Fruit fly (Drosophila melanogaster) whole organism, embryonic: ENCODE measurements around the gene enc.

Experiments
- Aef1 ChIP-seq: fragments of 200-800 bp; sonication (Bioruptor generic); IDR thresholded peaks from 3 replicates; pipeline ENCODE4 v1.3.6; 2022; ENCODE audit warnings: missing biosample characterization, missing genetic modification characterization
- BEAF-32 ChIP-seq: fragments of 200-800 bp; sonication (Bioruptor generic); optimal IDR thresholded peaks from 3 replicates; lab custom pipeline; 2017; ENCODE audit warnings: missing biosample characterization, missing genetic modification characterization, mild to moderate bottlenecking, moderate library complexity, missing genetic modification reagents
- CG10366 ChIP-seq: fragments of 200-800 bp; sonication (Bioruptor generic); IDR thresholded peaks from 2 replicates; pipeline ENCODE4 v1.3.6; 2022; ENCODE audit warnings: missing biosample characterization, missing genetic modification characterization
- CG10431 ChIP-seq: fragments of 200-800 bp; sonication (Bioruptor generic); optimal IDR thresholded peaks from 3 replicates; lab custom pipeline; 2018; ENCODE audit warnings: missing biosample characterization, mild to moderate bottlenecking, missing genetic modification characterization
- CG10462 ChIP-seq: fragments of 200-800 bp; sonication (Bioruptor generic); optimal IDR thresholded peaks from 2 replicates; lab custom pipeline; 2016; ENCODE audit warnings: missing biosample characterization, missing genetic modification characterization
- CG10543 ChIP-seq: fragments of 200-800 bp; sonication (Bioruptor generic); optimal IDR thresholded peaks from 3 replicates; lab custom pipeline; 2017; ENCODE audit warnings: missing biosample characterization, mild to moderate bottlenecking, missing genetic modification characterization, moderate library complexity
- CG10959 ChIP-seq: fragments of 200-800 bp; sonication (Bioruptor generic); IDR thresholded peaks from 2 replicates; pipeline ENCODE4 v1.3.6; 2022; ENCODE audit warnings: missing biosample characterization, missing genetic modification characterization
- CG11398 ChIP-seq: fragments of 200-800 bp; sonication (Bioruptor generic); optimal IDR thresholded peaks from 2 replicates; lab custom pipeline; 2016; ENCODE audit warnings: missing biosample characterization, missing genetic modification characterization
- CG11723 ChIP-seq: fragments of 200-800 bp; sonication (Bioruptor generic); optimal IDR thresholded peaks from 2 replicates; lab custom pipeline; 2017; ENCODE audit warnings: missing biosample characterization, mild to moderate bottlenecking, missing genetic modification characterization
- CG12104 ChIP-seq: fragments of 200-800 bp; sonication (Bioruptor generic); optimal IDR thresholded peaks from 3 replicates; lab custom pipeline; 2016; ENCODE audit warnings: missing biosample characterization, missing genetic modification characterization
- CG12236 ChIP-seq: fragments of 200-800 bp; sonication (Bioruptor generic); optimal IDR thresholded peaks from 2 replicates; lab custom pipeline; 2016; ENCODE audit warnings: missing biosample characterization, missing genetic modification characterization
- CG12299 ChIP-seq: fragments of 200-800 bp; sonication (Bioruptor generic); optimal IDR thresholded peaks from 2 replicates; lab custom pipeline; 2018; ENCODE audit warnings: missing biosample characterization, mild to moderate bottlenecking, missing genetic modification characterization
- CG13424 ChIP-seq: fragments of 200-800 bp; sonication (Bioruptor generic); optimal IDR thresholded peaks from 2 replicates; lab custom pipeline; 2019; ENCODE audit warnings: missing biosample characterization, mild to moderate bottlenecking, missing genetic modification characterization, moderate library complexity
- CG14441 ChIP-seq: fragments of 200-800 bp; sonication (Bioruptor generic); IDR thresholded peaks from 2 replicates; pipeline ENCODE4 v1.3.6; 2022; ENCODE audit warnings: missing biosample characterization, missing genetic modification characterization
- CG14965 ChIP-seq: fragments of 200-800 bp; sonication (Bioruptor generic); optimal IDR thresholded peaks from 2 replicates; lab custom pipeline; 2016; ENCODE audit warnings: missing biosample characterization, missing genetic modification characterization, borderline replicate concordance
- CG15514 ChIP-seq: fragments of 200-800 bp; sonication (Bioruptor generic); optimal IDR thresholded peaks from 3 replicates; lab custom pipeline; 2017; ENCODE audit warnings: missing biosample characterization, missing genetic modification characterization, mild to moderate bottlenecking, moderate library complexity, missing genetic modification reagents
- CG2199 ChIP-seq: fragments of 200-800 bp; sonication (Bioruptor generic); IDR thresholded peaks from 3 replicates; pipeline ENCODE4 v1.3.6; 2022; ENCODE audit warnings: missing biosample characterization, missing genetic modification characterization
- CG2678 ChIP-seq: fragments of 200-800 bp; sonication (Bioruptor generic); optimal IDR thresholded peaks from 3 replicates; lab custom pipeline; 2019; ENCODE audit warnings: missing biosample characterization, mild to moderate bottlenecking, missing genetic modification characterization, moderate library complexity
- CG30403 ChIP-seq: fragments of 200-800 bp; sonication (Bioruptor generic); optimal IDR thresholded peaks from 3 replicates; lab custom pipeline; 2016; ENCODE audit warnings: missing biosample characterization, missing genetic modification characterization
- CG31224 ChIP-seq: fragments of 200-800 bp; sonication (Bioruptor generic); IDR thresholded peaks from 2 replicates; pipeline ENCODE4 v1.3.6; 2022; ENCODE audit warnings: missing biosample characterization, missing genetic modification characterization
- CG3163 ChIP-seq: fragments of 200-800 bp; sonication (Bioruptor generic); optimal IDR thresholded peaks from 3 replicates; lab custom pipeline; 2016; ENCODE audit warnings: missing biosample characterization, missing genetic modification characterization
- CG4424 ChIP-seq: fragments of 200-800 bp; sonication (Bioruptor generic); optimal IDR thresholded peaks from 3 replicates; lab custom pipeline; 2016; ENCODE audit warnings: missing biosample characterization, missing genetic modification characterization
- CG6683 ChIP-seq: fragments of 200-800 bp; sonication (Bioruptor generic); optimal IDR thresholded peaks from 2 replicates; lab custom pipeline; 2017; ENCODE audit warnings: missing biosample characterization, mild to moderate bottlenecking, missing genetic modification characterization, missing genetic modification reagents
- CG7271 ChIP-seq: fragments of 200-800 bp; sonication (Bioruptor generic); optimal IDR thresholded peaks from 2 replicates; lab custom pipeline; 2018; ENCODE audit warnings: missing biosample characterization, mild to moderate bottlenecking, missing genetic modification characterization, moderate library complexity
- CG8089 ChIP-seq: fragments of 200-800 bp; sonication (Bioruptor generic); optimal IDR thresholded peaks from 3 replicates; lab custom pipeline; 2016; ENCODE audit warnings: missing biosample characterization, missing genetic modification characterization
- CG9797 ChIP-seq: fragments of 200-800 bp; sonication (Bioruptor generic); optimal IDR thresholded peaks from 3 replicates; lab custom pipeline; 2018; ENCODE audit warnings: missing biosample characterization, mild to moderate bottlenecking, missing genetic modification characterization
- CG9932 ChIP-seq: fragments of 200-800 bp; sonication (Bioruptor generic); IDR thresholded peaks from 2 replicates; pipeline ENCODE4 v1.3.6; 2022; ENCODE audit warnings: missing biosample characterization, missing genetic modification characterization
- Gug ChIP-seq: fragments of 200-800 bp; sonication (Bioruptor generic); IDR thresholded peaks from 4 replicates; pipeline ENCODE4 v1.3.6; 2022; ENCODE audit warnings: missing biosample characterization, missing genetic modification characterization
- HLH4C ChIP-seq: fragments of 200-800 bp; sonication (Bioruptor generic); IDR thresholded peaks from 3 replicates; pipeline ENCODE4 v1.3.6; 2022; ENCODE audit warnings: missing biosample characterization, missing genetic modification characterization; ENCODE audit not compliant: partially characterized antibody
- Hmr ChIP-seq: fragments of 200-800 bp; sonication (Bioruptor generic); optimal IDR thresholded peaks from 3 replicates; lab custom pipeline; 2017; ENCODE audit warnings: mild to moderate bottlenecking, missing biosample characterization, missing genetic modification reagents, missing genetic modification characterization
- Hr3 ChIP-seq: fragments of 200-800 bp; sonication (Bioruptor generic); optimal IDR thresholded peaks from 3 replicates; lab custom pipeline; 2016; ENCODE audit warnings: missing biosample characterization, missing genetic modification characterization
- Hr78 ChIP-seq, 2 experiments: fragments of 200-800 bp in 1 of 2; fragments of >200 bp in 1 of 2; sonication (Bioruptor generic) in 1 of 2; optimal IDR thresholded peaks; 2 replicates each; lab custom pipeline; 2017 to 2019; ENCODE audit warnings: missing biosample characterization in 2 of 2, missing genetic modification characterization in 2 of 2, mild to moderate bottlenecking in 1 of 2, moderate library complexity in 1 of 2
- NC2α ChIP-seq: fragments of 200-800 bp; sonication (Bioruptor generic); optimal IDR thresholded peaks from 2 replicates; lab custom pipeline; 2016; ENCODE audit warnings: missing biosample characterization, missing genetic modification characterization
- Rx ChIP-seq: fragments of 200-800 bp; sonication (Bioruptor generic); IDR thresholded peaks from 2 replicates; pipeline ENCODE4 v1.3.6; 2022; ENCODE audit warnings: missing biosample characterization, missing genetic modification characterization
- Side ChIP-seq: fragments of 200-800 bp; sonication (Bioruptor generic); optimal IDR thresholded peaks from 2 replicates; lab custom pipeline; 2016; ENCODE audit warnings: missing biosample characterization, missing genetic modification characterization
- YL-1 ChIP-seq: fragments of 200-800 bp; sonication (Bioruptor generic); optimal IDR thresholded peaks from 3 replicates; lab custom pipeline; 2017; ENCODE audit warnings: missing biosample characterization, mild to moderate bottlenecking, missing genetic modification characterization
- ase ChIP-seq: fragments of 200-800 bp; sonication (Bioruptor generic); IDR thresholded peaks from 3 replicates; pipeline ENCODE4 v1.3.6; 2022; ENCODE audit warnings: missing biosample characterization, missing genetic modification characterization
- bcd ChIP-seq: fragments of 200-800 bp; sonication (Bioruptor generic); optimal IDR thresholded peaks from 2 replicates; lab custom pipeline; 2017; ENCODE audit warnings: missing biosample characterization, mild to moderate bottlenecking, missing genetic modification characterization
- br ChIP-seq: fragments of >200 bp; optimal IDR thresholded peaks from 2 replicates; lab custom pipeline; 2017
- chif ChIP-seq, 2 experiments: fragments of 200-800 bp; sonication (Bioruptor generic); optimal IDR thresholded peaks; 3 replicates each; lab custom pipeline; 2016; ENCODE audit warnings: missing biosample characterization in 2 of 2, missing genetic modification characterization in 2 of 2
- eve ChIP-seq, 2 experiments: fragments of >200 bp; optimal IDR thresholded peaks; 2 replicates each; lab custom pipeline; 2017; ENCODE audit warnings: missing biosample characterization in 2 of 2, missing genetic modification characterization in 2 of 2
- ham ChIP-seq: fragments of 200-800 bp; sonication (Bioruptor generic); IDR thresholded peaks from 2 replicates; pipeline ENCODE4 v1.3.6; 2022; ENCODE audit warnings: missing biosample characterization, missing genetic modification characterization
- hbn ChIP-seq: fragments of 200-800 bp; sonication (Bioruptor generic); IDR thresholded peaks from 2 replicates; pipeline ENCODE4 v1.3.6; 2022; ENCODE audit warnings: missing biosample characterization, missing genetic modification characterization; ENCODE audit not compliant: partially characterized antibody
- jing ChIP-seq: fragments of 200-800 bp; sonication (Bioruptor generic); optimal IDR thresholded peaks from 2 replicates; lab custom pipeline; 2018; ENCODE audit warnings: missing biosample characterization, mild to moderate bottlenecking, missing genetic modification characterization
- kni ChIP-seq: fragments of 200-800 bp; sonication (Bioruptor generic); optimal IDR thresholded peaks from 3 replicates; lab custom pipeline; 2017; ENCODE audit warnings: mild to moderate bottlenecking, missing biosample characterization, missing genetic modification reagents, missing genetic modification characterization
- luna ChIP-seq: fragments of 200-800 bp; sonication (Bioruptor generic); optimal IDR thresholded peaks from 2 replicates; lab custom pipeline; 2016; ENCODE audit warnings: missing biosample characterization, missing genetic modification characterization
- peb ChIP-seq: fragments of 200-800 bp; sonication (Bioruptor generic); IDR thresholded peaks from 2 replicates; pipeline ENCODE4 v1.3.6; 2022; ENCODE audit warnings: missing biosample characterization, missing genetic modification characterization
- seq ChIP-seq: fragments of 200-800 bp; sonication (Bioruptor generic); IDR thresholded peaks from 2 replicates; pipeline ENCODE4 v1.3.6; 2022; ENCODE audit warnings: missing biosample characterization, missing genetic modification characterization
- slou ChIP-seq: fragments of 200-800 bp; sonication (Bioruptor generic); optimal IDR thresholded peaks from 3 replicates; lab custom pipeline; 2016; ENCODE audit warnings: missing biosample characterization, missing genetic modification characterization
- tna ChIP-seq: fragments of 200-800 bp; sonication (Bioruptor generic); IDR thresholded peaks from 2 replicates; pipeline ENCODE4 v1.3.6; 2022; ENCODE audit warnings: missing biosample characterization, missing genetic modification characterization; ENCODE audit not compliant: partially characterized antibody
- vfl ChIP-seq: fragments of 200-800 bp; sonication (Bioruptor generic); optimal IDR thresholded peaks from 2 replicates; lab custom pipeline; 2016; ENCODE audit warnings: missing biosample characterization, missing genetic modification characterization

The enc gene

dm6 chr3L:3826541-3826940 lies 8.1 kb downstream of the enc start (continued):
- TF ChIP-seq chif (GFP tag; optimal IDR thresholded peaks at IDR 0.05; lab: Kevin White, UChicago) (peak; percentile 18 to 33), CG30403 (GFP tag; lab: Kevin White, UChicago) (peak; percentile 76), Aef1 (peak; percentile 70), CG11398 (GFP tag; lab: Kevin White, UChicago) (no peak), kni (no peak), CG12299 (tag; lab: Kevin White, UChicago) (peak; percentile 84), CG2678 (tag; lab: Kevin White, UChicago) (peak; percentile 95), BEAF-32 (GFP tag; lab: Kevin White, UChicago) (no peak), ase (GFP tag; lab: Robert Waterston, UW) (peak; percentile 65; the same call in 2 of the 3 replicates), CG4424 (peak; percentile 75), CG7271 (peak; percentile 51), br (lab: Kevin White, UChicago) (no peak), Gug (GFP tag; lab: Robert Waterston, UW) (peak; percentile 11; the same call in 1 of the 4 replicates), vfl (no peak), Side (GFP tag; lab: Kevin White, UChicago) (no peak), seq (peak; percentile 66), CG6683 (peak; percentile 82), YL-1 (GFP tag; lab: Kevin White, UChicago) (peak; percentile 31), CG8089 (no peak), CG15514 (GFP tag; lab: Kevin White, UChicago) (peak; percentile 78), CG9797 (GFP tag; lab: Kevin White, UChicago) (no peak), peb (GFP tag; lab: Robert Waterston, UW) (no peak), ham (GFP tag; lab: Robert Waterston, UW) (no peak), CG12236 (GFP tag; lab: Kevin White, UChicago) (no peak), slou (GFP tag; lab: Kevin White, UChicago) (peak; percentile 41), CG10959 (GFP tag; lab: Robert Waterston, UW) (no peak), CG14441 (GFP tag; lab: Robert Waterston, UW) (peak; percentile 70), NC2α (GFP tag; lab: Kevin White, UChicago) (no peak), CG14965 (no peak), CG13424 (tag; lab: Kevin White, UChicago) (peak; percentile 90), CG10431 (peak; percentile 56), CG10462 (GFP tag; lab: Kevin White, UChicago) (peak; percentile 57), Rx (GFP tag; lab: Robert Waterston, UW) (no peak), Hr3 (GFP tag; lab: Kevin White, UChicago) (peak; percentile 80), luna (GFP tag; lab: Kevin White, UChicago) (no peak), CG31224 (GFP tag; lab: Robert Waterston, UW) (peak; percentile 49; the same call in 1 of the 2 replicates), CG9932 (no peak; the same call in 1 of the 2 replicates), HLH4C (GFP tag; lab: Robert Waterston, UW) (no peak), CG3163 (GFP tag; lab: Kevin White, UChicago) (no peak), CG10543 (GFP tag; lab: Kevin White, UChicago) (peak; percentile 46), eve (GFP tag; optimal IDR thresholded peaks at IDR 0.05; lab: Kevin White, UChicago) (no peak), CG2199 (GFP tag; lab: Robert Waterston, UW) (0 out of 3 replicates have a peak, but pooled peaks have one; percentile 32), Hr78 (GFP tag; optimal IDR thresholded peaks at IDR 0.05; lab: Kevin White, UChicago) (no peak), CG10366 (GFP tag; lab: Robert Waterston, UW) (peak; percentile 69), bcd (GFP tag; lab: Kevin White, UChicago) (peak; percentile 69), CG11723 (GFP tag; lab: Kevin White, UChicago) (no peak), Hmr (GFP tag; lab: Kevin White, UChicago) (peak; percentile 92), CG12104 (GFP tag; lab: Kevin White, UChicago) (peak; percentile 73), tna (GFP tag; lab: Robert Waterston, UW) (no peak), hbn (no peak), jing (GFP tag; lab: Kevin White, UChicago) (peak; percentile 10)
